Worm (Caenorhabditis elegans): ENCODE data around the gene C33C12.4.

DNA sequence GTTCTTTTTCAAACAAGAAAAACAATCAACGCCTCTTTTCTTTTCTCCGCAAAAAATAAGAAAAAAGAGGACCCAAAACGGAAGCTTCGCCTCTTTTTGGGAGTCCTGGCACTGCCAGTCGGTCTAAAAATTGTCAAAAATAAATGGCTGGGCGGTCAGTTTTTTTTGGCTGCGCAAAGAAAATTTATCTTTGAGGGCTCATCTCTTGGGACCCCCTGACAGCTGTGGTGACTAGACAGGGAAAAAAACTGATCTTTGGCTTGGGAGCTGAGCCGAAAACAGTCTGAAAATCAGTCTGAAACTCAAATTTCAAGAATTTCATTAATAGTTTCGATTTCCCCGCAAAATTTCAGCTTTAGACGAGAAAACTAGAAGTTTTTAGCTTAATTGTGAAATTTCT lies 24.2 kb upstream of the C33C12.4 start:
- no peak for TF ChIP-seq nhr-6 (tag; optimal IDR thresholded peaks at IDR 0.05)
- TF ChIP-seq unc-55 (GFP tag; optimal IDR thresholded peaks at IDR 0.05), result no peak
- no peak for TF ChIP-seq blmp-1 (tag; optimal IDR thresholded peaks at IDR 0.05; ENCODE audit: insufficient read depth)
- TF ChIP-seq elt-1 (tag; optimal IDR thresholded peaks at IDR 0.05), result no peak
- TF ChIP-seq R02D3.7 (tag; optimal IDR thresholded peaks at IDR 0.05), result no peak
- no peak for TF ChIP-seq ZK546.5 (tag; optimal IDR thresholded peaks at IDR 0.05)
- no peak for TF ChIP-seq nhr-10 (tag; optimal IDR thresholded peaks at IDR 0.05)
- no peak for TF ChIP-seq dmd-4 (tag; optimal IDR thresholded peaks at IDR 0.05)
- no peak for TF ChIP-seq egl-27 (tag; optimal IDR thresholded peaks at IDR 0.05)
- TF ChIP-seq snpc-4 (tag; optimal IDR thresholded peaks at IDR 0.05), result no peak
- no peak for TF ChIP-seq ama-1 (optimal IDR thresholded peaks at IDR 0.05)
